Worm (Caenorhabditis elegans) whole organism, L3 larva: ENCODE results near the gene gtf-2H1.

ENCODE experiments used
- R02D3.7 ChIP-seq: fragments of 150-350 bp; optimal IDR thresholded peaks from 2 replicates; lab custom pipeline; 2014; ENCODE audit warnings: missing biosample characterization, missing genetic modification characterization
- ZK546.5 ChIP-seq: sonication (generic microtip); optimal IDR thresholded peaks from 2 replicates; lab custom pipeline; 2017; ENCODE audit warnings: missing biosample characterization, missing genetic modification characterization
- aly-2 ChIP-seq: fragments of 150-350 bp; optimal IDR thresholded peaks from 2 replicates; lab custom pipeline; 2014; ENCODE audit warnings: missing biosample characterization, missing genetic modification characterization
- ama-1 ChIP-seq: fragments of 150-350 bp; optimal IDR thresholded peaks from 2 replicates; lab custom pipeline; 2018
- ceh-16 ChIP-seq: sonication (generic microtip); optimal IDR thresholded peaks from 2 replicates; lab custom pipeline; 2017; ENCODE audit warnings: missing biosample characterization, missing genetic modification characterization
- ceh-28 ChIP-seq: fragments of 150-350 bp; optimal IDR thresholded peaks from 2 replicates; lab custom pipeline; 2014; ENCODE audit warnings: missing biosample characterization, missing genetic modification reagents, missing genetic modification characterization
- ceh-82 ChIP-seq: fragments of 150-350 bp; optimal IDR thresholded peaks from 2 replicates; lab custom pipeline; 2014; ENCODE audit warnings: missing biosample characterization, missing genetic modification characterization
- ceh-9 ChIP-seq: sonication (generic microtip); optimal IDR thresholded peaks from 2 replicates; lab custom pipeline; 2018; ENCODE audit warnings: missing biosample characterization, missing genetic modification characterization
- daf-12 ChIP-seq: fragments of 150-350 bp; optimal IDR thresholded peaks from 2 replicates; lab custom pipeline; 2014; ENCODE audit warnings: missing biosample characterization, missing genetic modification reagents, missing genetic modification characterization
- egl-27 ChIP-seq: sonication (generic microtip); optimal IDR thresholded peaks from 4 replicates; lab custom pipeline; 2017; ENCODE audit warnings: missing biosample characterization, missing genetic modification reagents, missing genetic modification characterization
- egl-5 ChIP-seq: fragments of 150-350 bp; optimal IDR thresholded peaks from 2 replicates; lab custom pipeline; 2017; ENCODE audit warnings: missing biosample characterization, missing genetic modification reagents, missing genetic modification characterization, inconsistent platforms
- elt-1 ChIP-seq: fragments of 150-350 bp; optimal IDR thresholded peaks from 2 replicates; lab custom pipeline; 2014; ENCODE audit warnings: missing biosample characterization, missing genetic modification characterization
- elt-2 ChIP-seq: sonication (generic microtip); optimal IDR thresholded peaks from 2 replicates; lab custom pipeline; 2016; ENCODE audit warnings: missing genetic modification reagents, mild to moderate bottlenecking, missing genetic modification characterization, missing compliant biosample characterization
- elt-3 ChIP-seq, 3 experiments: fragments of 150-350 bp in 1 of 3; sonication (generic microtip) in 2 of 3; optimal IDR thresholded peaks; 2 replicates in 2 of 3; 4 replicates in 1 of 3; lab custom pipeline; 2014 to 2017; ENCODE audit warnings: missing biosample characterization in 3 of 3, missing genetic modification characterization in 3 of 3
- eor-1 ChIP-seq, 2 experiments: fragments of 150-350 bp; optimal IDR thresholded peaks; 2 replicates each; lab custom pipeline; 2014 to 2018; ENCODE audit warnings: missing biosample characterization in 2 of 2, missing genetic modification characterization in 2 of 2
- fkh-10 ChIP-seq: sonication (generic microtip); optimal IDR thresholded peaks from 2 replicates; lab custom pipeline; 2017; ENCODE audit warnings: missing biosample characterization, missing genetic modification reagents, missing genetic modification characterization
- fkh-2 ChIP-seq: fragments of 150-350 bp; optimal IDR thresholded peaks from 2 replicates; lab custom pipeline; 2014; ENCODE audit warnings: missing biosample characterization, missing genetic modification reagents, missing genetic modification characterization
- fos-1 ChIP-seq: fragments of 150-350 bp; optimal IDR thresholded peaks from 2 replicates; lab custom pipeline; 2014; ENCODE audit warnings: missing biosample characterization, missing genetic modification characterization
- hmg-11 ChIP-seq: sonication (generic microtip); optimal IDR thresholded peaks from 2 replicates; lab custom pipeline; 2016; ENCODE audit warnings: missing genetic modification characterization, missing compliant biosample characterization
- jun-1 ChIP-seq: fragments of 150-350 bp; optimal IDR thresholded peaks from 2 replicates; lab custom pipeline; 2014; ENCODE audit warnings: missing biosample characterization, missing genetic modification reagents, missing genetic modification characterization
- lin-15B ChIP-seq: fragments of 150-350 bp; optimal IDR thresholded peaks from 2 replicates; lab custom pipeline; 2014; ENCODE audit warnings: missing biosample characterization, missing genetic modification characterization
- lin-39 ChIP-seq: fragments of 150-350 bp; optimal IDR thresholded peaks from 2 replicates; lab custom pipeline; 2018; ENCODE audit warnings: missing biosample characterization, missing genetic modification reagents, missing genetic modification characterization
- lsy-12 ChIP-seq: sonication (generic microtip); optimal IDR thresholded peaks from 2 replicates; lab custom pipeline; 2016; ENCODE audit warnings: mild to moderate bottlenecking, missing genetic modification characterization, missing compliant biosample characterization
- mdl-1 ChIP-seq: fragments of 150-350 bp; optimal IDR thresholded peaks from 2 replicates; lab custom pipeline; 2014; ENCODE audit warnings: missing biosample characterization, missing genetic modification characterization
- mml-1 ChIP-seq: fragments of 150-350 bp; sonication (generic microtip); optimal IDR thresholded peaks from 3 replicates; lab custom pipeline; 2014; ENCODE audit warnings: missing biosample characterization, missing genetic modification characterization
- nfya-1 ChIP-seq: sonication (generic microtip); optimal IDR thresholded peaks from 2 replicates; lab custom pipeline; 2017; ENCODE audit warnings: missing genetic modification characterization, mild to moderate bottlenecking, missing compliant biosample characterization, antibody characterized with exemption, moderate library complexity; ENCODE audit not compliant: insufficient read depth
- nhr-11 ChIP-seq: fragments of 150-350 bp; optimal IDR thresholded peaks from 2 replicates; lab custom pipeline; 2014; ENCODE audit warnings: missing biosample characterization, missing genetic modification characterization
- nhr-12 ChIP-seq: fragments of 150-350 bp; optimal IDR thresholded peaks from 2 replicates; lab custom pipeline; 2014; ENCODE audit warnings: missing biosample characterization, missing genetic modification characterization
- nhr-23 ChIP-seq: fragments of 150-350 bp; optimal IDR thresholded peaks from 2 replicates; lab custom pipeline; 2014; ENCODE audit warnings: missing biosample characterization, missing genetic modification reagents, missing genetic modification characterization
- nhr-237 ChIP-seq: fragments of 150-350 bp; optimal IDR thresholded peaks from 2 replicates; lab custom pipeline; 2014; ENCODE audit warnings: missing biosample characterization, missing genetic modification characterization
- nhr-25 ChIP-seq: sonication (generic microtip); optimal IDR thresholded peaks from 2 replicates; lab custom pipeline; 2017; ENCODE audit warnings: missing biosample characterization, missing genetic modification characterization
- nhr-28 ChIP-seq: fragments of 150-350 bp; optimal IDR thresholded peaks from 2 replicates; lab custom pipeline; 2014; ENCODE audit warnings: missing biosample characterization, missing genetic modification characterization
- nhr-43 ChIP-seq: sonication (generic microtip); optimal IDR thresholded peaks from 2 replicates; lab custom pipeline; 2016; ENCODE audit warnings: mild to moderate bottlenecking, missing genetic modification characterization, missing compliant biosample characterization; ENCODE audit not compliant: poor library complexity, severe bottlenecking
- nhr-76 ChIP-seq: fragments of 150-350 bp; sonication (generic microtip); optimal IDR thresholded peaks from 5 replicates; lab custom pipeline; 2014; ENCODE audit warnings: missing biosample characterization, missing genetic modification characterization
- nhr-77 ChIP-seq: fragments of 150-350 bp; optimal IDR thresholded peaks from 2 replicates; lab custom pipeline; 2014; ENCODE audit warnings: missing biosample characterization, missing genetic modification characterization
- pha-4 ChIP-seq: fragments of 150-350 bp; optimal IDR thresholded peaks from 2 replicates; lab custom pipeline; 2014; ENCODE audit warnings: missing biosample characterization, missing genetic modification reagents, missing genetic modification characterization
- pqm-1 ChIP-seq: fragments of 150-350 bp; optimal IDR thresholded peaks from 2 replicates; lab custom pipeline; 2017; ENCODE audit warnings: missing biosample characterization, missing genetic modification characterization, inconsistent platforms
- sea-2 ChIP-seq: fragments of 150-350 bp; sonication (generic microtip); optimal IDR thresholded peaks from 4 replicates; lab custom pipeline; 2014; ENCODE audit warnings: missing biosample characterization, missing genetic modification reagents, missing genetic modification characterization
- skn-1 ChIP-seq: fragments of 150-350 bp; optimal IDR thresholded peaks from 2 replicates; lab custom pipeline; 2014; ENCODE audit warnings: missing biosample characterization, missing genetic modification characterization
- snpc-4 ChIP-seq: fragments of 150-350 bp; optimal IDR thresholded peaks from 2 replicates; lab custom pipeline; 2014; ENCODE audit warnings: missing biosample characterization, missing genetic modification characterization
- tbx-2 ChIP-seq: sonication (generic microtip); optimal IDR thresholded peaks from 2 replicates; lab custom pipeline; 2016; ENCODE audit warnings: mild to moderate bottlenecking, missing genetic modification characterization, missing compliant biosample characterization
- unc-39 ChIP-seq: sonication (generic microtip); optimal IDR thresholded peaks from 4 replicates; lab custom pipeline; 2017; ENCODE audit warnings: missing biosample characterization, missing genetic modification characterization
- unc-62 ChIP-seq: fragments of 150-350 bp; sonication (generic microtip); optimal IDR thresholded peaks from 4 replicates; lab custom pipeline; 2014; ENCODE audit warnings: missing biosample characterization, missing genetic modification reagents, missing genetic modification characterization
- zag-1 ChIP-seq: fragments of 150-350 bp; optimal IDR thresholded peaks from 2 replicates; lab custom pipeline; 2014; ENCODE audit warnings: missing biosample characterization, missing genetic modification characterization
- ztf-4 ChIP-seq: fragments of 150-350 bp; optimal IDR thresholded peaks from 2 replicates; lab custom pipeline; 2014; ENCODE audit warnings: missing biosample characterization, missing genetic modification characterization

gtf-2H1 gene

ce11 chrIV:202921-203652, 28.5 kb downstream of the gtf-2H1 start, which contains the start of gene gfrp-1:
Gene gfrp-1, plus strand, starts transcription at chrIV:203602.
- no peak for TF ChIP-seq skn-1 (tag; lab: Kevin White, UChicago)
- no peak for TF ChIP-seq pha-4 (tag; lab: Kevin White, UChicago)
- no peak for TF ChIP-seq egl-27 (tag; lab: Kevin White, UChicago)
- TF ChIP-seq lsy-12 (tag; lab: Kevin White, UChicago): no peak
- TF ChIP-seq ceh-16: no peak
- TF ChIP-seq nhr-43 (tag; lab: Kevin White, UChicago): no peak

- TF ChIP-seq nhr-11 (no peak), nhr-76 (tag; lab: Kevin White, UChicago) (no peak), nhr-25 (no peak), egl-27 (tag; lab: Kevin White, UChicago) (no peak), egl-5 (tag; lab: Kevin White, UChicago) (no peak), pha-4 (tag; lab: Kevin White, UChicago) (no peak), aly-2 (no peak), tbx-2 (no peak), unc-39 (no peak), skn-1 (tag; lab: Kevin White, UChicago) (no peak), ceh-28 (tag; lab: Kevin White, UChicago) (no peak), pqm-1 (tag; lab: Kevin White, UChicago) (no peak), lin-15B (tag; lab: Kevin White, UChicago) (no peak), ZK546.5 (tag; lab: Kevin White, UChicago) (no peak), snpc-4 (tag; lab: Kevin White, UChicago) (no peak)
Observed at ce11 chrIV:194442-194841, 37.1 kb downstream of the gtf-2H1 start, which contains the start of gene csn-3. Gene csn-3, plus strand, starts transcription at chrIV:194742.

DNA sequence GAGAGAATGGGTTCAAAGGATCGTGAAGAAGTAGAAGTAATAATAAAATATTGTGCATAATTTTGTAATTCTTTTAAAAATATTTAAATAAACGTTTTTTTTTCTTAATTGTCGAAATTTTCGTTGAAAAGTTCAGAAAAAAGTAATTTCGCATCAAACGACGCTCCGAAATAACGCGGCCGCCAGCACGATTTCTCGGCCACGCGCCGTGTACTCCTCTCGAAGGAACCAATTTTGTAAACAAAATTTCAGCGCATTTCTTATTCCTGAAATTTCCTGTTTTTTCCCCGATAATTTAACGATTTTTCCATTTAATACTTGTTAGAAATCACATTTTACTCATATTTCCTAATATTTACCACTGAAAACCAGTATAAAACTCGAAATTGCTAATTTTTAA, 39.5 kb downstream of the gtf-2H1 start, which contains the start of gene Y38C1AA.12:
TSS of gene Y38C1AA.12 (plus strand) at position 211 of the 400 bp plus-strand sequence.
- TF ChIP-seq unc-62 (GFP tag; lab: Kevin White, UChicago) (no peak), aly-2 (no peak), nhr-23 (tag; lab: Kevin White, UChicago) (peak; percentile 85), skn-1 (tag; lab: Kevin White, UChicago) (no peak), eor-1 (tag; optimal IDR thresholded peaks at IDR 0.05; lab: Kevin White, UChicago) (peak in 1 of 2 experiments; percentile 36), ceh-82 (tag; lab: Kevin White, UChicago) (no peak), daf-12 (tag; lab: Kevin White, UChicago) (no peak), mml-1 (tag; lab: Kevin White, UChicago) (no peak), ZK546.5 (tag; lab: Kevin White, UChicago) (no peak), mdl-1 (no peak), lsy-12 (tag; lab: Kevin White, UChicago) (peak; percentile 65), nhr-237 (tag; lab: Kevin White, UChicago) (no peak), lin-39 (peak; percentile 64), fkh-10 (no peak), tbx-2 (peak; percentile 32), egl-5 (tag; lab: Kevin White, UChicago) (no peak), nhr-12 (tag; lab: Kevin White, UChicago) (no peak), nfya-1 (tag; lab: Kevin White, UChicago) (peak; percentile 74), pha-4 (tag; lab: Kevin White, UChicago) (peak; percentile 95), nhr-25 (peak; percentile 53), nhr-11 (no peak), ceh-16 (no peak), nhr-77 (peak; percentile 25), ceh-9 (tag; lab: Kevin White, UChicago) (no peak), lin-15B (tag; lab: Kevin White, UChicago) (peak; percentile 90), elt-1 (tag; lab: Kevin White, UChicago) (no peak), elt-3 (tag; optimal IDR thresholded peaks at IDR 0.05; lab: Kevin White, UChicago) (no peak), ztf-4 (tag; lab: Kevin White, UChicago) (no peak), unc-39 (no peak), sea-2 (GFP tag; lab: Kevin White, UChicago) (no peak), elt-2 (tag; lab: Kevin White, UChicago) (peak; percentile 33), nhr-76 (tag; lab: Kevin White, UChicago) (no peak), nhr-28 (tag; lab: Kevin White, UChicago) (no peak), fos-1 (no peak), ceh-28 (tag; lab: Kevin White, UChicago) (no peak), ama-1 (lab: Kevin White, UChicago) (no peak), R02D3.7 (tag; lab: Kevin White, UChicago) (peak; percentile 33), zag-1 (tag; lab: Kevin White, UChicago) (no peak), jun-1 (tag; lab: Kevin White, UChicago) (no peak), snpc-4 (tag; lab: Kevin White, UChicago) (peak; percentile 86), pqm-1 (tag; lab: Kevin White, UChicago) (peak; percentile 5), egl-27 (tag; lab: Kevin White, UChicago) (no peak), nhr-43 (tag; lab: Kevin White, UChicago) (peak; percentile 94), fkh-2 (tag; lab: Kevin White, UChicago) (no peak), hmg-11 (peak; percentile 64)
